Worm (Caenorhabditis elegans): ENCODE results near the gene ndab-2.

DNA sequence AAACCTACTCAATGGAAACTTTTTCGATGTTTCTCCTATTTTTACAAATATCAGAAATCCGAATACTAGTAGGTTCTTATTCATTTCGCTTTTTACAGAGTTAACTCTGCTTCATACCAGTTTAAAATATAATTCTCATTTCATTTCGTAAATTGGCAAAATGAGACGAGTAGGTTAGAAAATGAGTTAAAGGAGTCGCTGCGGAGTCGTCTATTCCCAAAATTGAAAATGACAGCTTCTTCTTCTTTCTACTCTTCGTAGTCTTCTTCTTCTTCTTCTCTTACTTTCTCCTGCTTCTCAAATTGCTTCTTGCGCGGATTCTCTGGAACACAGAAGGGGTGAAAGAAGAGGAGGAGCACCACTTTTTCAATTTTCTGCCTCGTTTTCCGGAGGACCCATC, 35.8 kb upstream of the ndab-2 start, which contains the start of gene glr-2:
- TF ChIP-seq C08G9.2 (tag; optimal IDR thresholded peaks at IDR 0.05) (no peak), pqm-1 (tag; optimal IDR thresholded peaks at IDR 0.05) (no peak)
